Worm (Caenorhabditis elegans): Measurements from ENCODE around the gene trap-4.

Gene trap-4

ce11 chrIII:11938525-11938924 is 18.0 kb downstream of the trap-4 start:
- TF ChIP-seq C38D4.7 (GFP tag; optimal IDR thresholded peaks at IDR 0.05), result no peak
- no peak for TF ChIP-seq K02D7.2 (tag; optimal IDR thresholded peaks at IDR 0.05)
- no peak for TF ChIP-seq che-1 (tag; optimal IDR thresholded peaks at IDR 0.05)
- TF ChIP-seq ceh-19 (GFP tag; optimal IDR thresholded peaks at IDR 0.05), result no peak
- TF ChIP-seq pha-2 (tag; optimal IDR thresholded peaks at IDR 0.05), result no peak

ce11 chrIII:11942664-11943063 is 22.1 kb downstream of the trap-4 start:
- no peak for TF ChIP-seq dmd-4 (tag; optimal IDR thresholded peaks at IDR 0.05; ENCODE audit: borderline replicate concordance)
- peak; percentile 64 for TF ChIP-seq nfya-1 (tag; optimal IDR thresholded peaks at IDR 0.05)
- no peak for TF ChIP-seq ref-2 (tag; optimal IDR thresholded peaks at IDR 0.05)
- no peak for TF ChIP-seq nhr-11 (tag; optimal IDR thresholded peaks at IDR 0.05)
- TF ChIP-seq rnt-1 (tag; optimal IDR thresholded peaks at IDR 0.05), result peak; percentile 60
- TF ChIP-seq ceh-30 (tag; optimal IDR thresholded peaks at IDR 0.05), result no peak
- TF ChIP-seq lim-6 (tag; optimal IDR thresholded peaks at IDR 0.05), result no peak
- no peak for TF ChIP-seq dve-1 (tag; optimal IDR thresholded peaks at IDR 0.05)
- TF ChIP-seq pat-9 (tag; optimal IDR thresholded peaks at IDR 0.05), result peak; percentile 53
- no peak for TF ChIP-seq ahr-1 (tag; optimal IDR thresholded peaks at IDR 0.05)
- no peak for TF ChIP-seq hlh-13 (GFP tag; optimal IDR thresholded peaks at IDR 0.05)
- peak; percentile 34 for TF ChIP-seq ceh-31 (tag; optimal IDR thresholded peaks at IDR 0.05)
- peak; percentile 34 for TF ChIP-seq tbx-2 (tag; optimal IDR thresholded peaks at IDR 0.05)
- TF ChIP-seq K09A11.1 (tag; optimal IDR thresholded peaks at IDR 0.05; ENCODE audit: insufficient read depth), result no peak
- no peak for TF ChIP-seq unc-42 (tag; optimal IDR thresholded peaks at IDR 0.05)
- TF ChIP-seq ceh-18 (tag; optimal IDR thresholded peaks at IDR 0.05), result peak; percentile 79
- TF ChIP-seq ceh-34 (tag; optimal IDR thresholded peaks at IDR 0.05), result peak; percentile 58
- peak; percentile 83 for TF ChIP-seq unc-55 (GFP tag; optimal IDR thresholded peaks at IDR 0.05)
- TF ChIP-seq pha-4 (tag; optimal IDR thresholded peaks at IDR 0.05), result no peak
- TF ChIP-seq C08G9.2 (tag; optimal IDR thresholded peaks at IDR 0.05), result peak; percentile 5
- TF ChIP-seq mec-3 (tag; optimal IDR thresholded peaks at IDR 0.05; ENCODE audit: borderline replicate concordance), result no peak
- TF ChIP-seq ceh-45 (GFP tag; IDR thresholded peaks at IDR 0.05), result no peak
- no peak for TF ChIP-seq unc-3 (GFP tag; conservative IDR thresholded peaks at IDR 0.05)
- no peak for TF ChIP-seq unc-3 (tag; optimal IDR thresholded peaks at IDR 0.05)

ce11 chrIII:11946062-11946749 is 25.7 kb downstream of the trap-4 start:
- peak; percentile 70 for TF ChIP-seq eyg-1 (tag; optimal IDR thresholded peaks at IDR 0.05)
- TF ChIP-seq mec-3 (tag; optimal IDR thresholded peaks at IDR 0.05; ENCODE audit: borderline replicate concordance), result peak; percentile 84
- peak; percentile 95 for TF ChIP-seq C08G9.2 (tag; optimal IDR thresholded peaks at IDR 0.05)
- TF ChIP-seq sox-2 (GFP tag; IDR thresholded peaks at IDR 0.05), result no peak
- TF ChIP-seq syd-9 (tag; optimal IDR thresholded peaks at IDR 0.05), result peak; percentile 15
- no peak for TF ChIP-seq gmeb-2 (tag; optimal IDR thresholded peaks at IDR 0.05)
- TF ChIP-seq dmd-4 (tag; optimal IDR thresholded peaks at IDR 0.05; ENCODE audit: borderline replicate concordance), result peak; percentile 34
- peak; percentile 69 for TF ChIP-seq elt-2 (tag; optimal IDR thresholded peaks at IDR 0.05)
- TF ChIP-seq nhr-11 (tag; optimal IDR thresholded peaks at IDR 0.05), result no peak
- TF ChIP-seq C38D4.7 (GFP tag; optimal IDR thresholded peaks at IDR 0.05), result no peak
- TF ChIP-seq K09A11.1 (tag; optimal IDR thresholded peaks at IDR 0.05; ENCODE audit: insufficient read depth), result no peak
- TF ChIP-seq hlh-8 (tag; optimal IDR thresholded peaks at IDR 0.05), result peak; percentile 87
- TF ChIP-seq pha-4 (tag; optimal IDR thresholded peaks at IDR 0.05), result no peak
- TF ChIP-seq ceh-2 (tag; optimal IDR thresholded peaks at IDR 0.05), result peak; percentile 98
- no peak for TF ChIP-seq ceh-30 (tag; optimal IDR thresholded peaks at IDR 0.05)
- no peak for TF ChIP-seq ceh-9 (tag; optimal IDR thresholded peaks at IDR 0.05)
- peak; percentile 94 for TF ChIP-seq tbx-2 (tag; optimal IDR thresholded peaks at IDR 0.05)
- no peak for TF ChIP-seq pat-9 (tag; optimal IDR thresholded peaks at IDR 0.05)
- peak; percentile 73 for TF ChIP-seq zip-5 (tag; optimal IDR thresholded peaks at IDR 0.05)
- TF ChIP-seq unc-86 (tag; optimal IDR thresholded peaks at IDR 0.05), result peak; percentile 49
- peak; percentile 51 for TF ChIP-seq fkh-6 (tag; optimal IDR thresholded peaks at IDR 0.05)
- peak; percentile 69 for TF ChIP-seq K02D7.2 (tag; optimal IDR thresholded peaks at IDR 0.05)
- TF ChIP-seq elt-4 (tag; optimal IDR thresholded peaks at IDR 0.05), result no peak
- peak; percentile 41 for TF ChIP-seq sdc-2 (tag; optimal IDR thresholded peaks at IDR 0.05)
- no peak for TF ChIP-seq nhr-232 (tag; optimal IDR thresholded peaks at IDR 0.05)
- peak; percentile 14 for TF ChIP-seq ttx-3 (tag; optimal IDR thresholded peaks at IDR 0.05)
- no peak for TF ChIP-seq odd-2 (tag; optimal IDR thresholded peaks at IDR 0.05)
- no peak for TF ChIP-seq pag-3 (tag; optimal IDR thresholded peaks at IDR 0.05; ENCODE audit: borderline replicate concordance)
- peak; percentile 33 for TF ChIP-seq ceh-19 (GFP tag; optimal IDR thresholded peaks at IDR 0.05)
- no peak for TF ChIP-seq ceh-48 (tag; optimal IDR thresholded peaks at IDR 0.05)

Data from whole organism, late embryonic.